Worm (Caenorhabditis elegans) whole organism, mixed stage, embryonic: ENCODE measurements around the gene crn-6.

Experiments
- M03D4.4 ChIP-seq: sonication (generic microtip); optimal IDR thresholded peaks from 2 replicates; lab custom pipeline; 2017; ENCODE audit warnings: mild to moderate bottlenecking, missing genetic modification characterization, missing compliant biosample characterization
- bed-3 ChIP-seq: fragments of 200-800 bp; sonication (Bioruptor generic); optimal IDR thresholded peaks from 3 replicates; lab custom pipeline; 2018; ENCODE audit warnings: mild to moderate bottlenecking, missing genetic modification characterization, moderate library complexity, missing compliant biosample characterization
- blmp-1 ChIP-seq: fragments of 150-350 bp; optimal IDR thresholded peaks from 2 replicates; lab custom pipeline; 2014; ENCODE audit warnings: missing biosample characterization, missing genetic modification characterization
- ceh-39 ChIP-seq: fragments of 150-350 bp; optimal IDR thresholded peaks from 2 replicates; lab custom pipeline; 2014; ENCODE audit warnings: missing biosample characterization, missing genetic modification characterization
- ceh-43 ChIP-seq: fragments of 200-800 bp; sonication (Bioruptor generic); optimal IDR thresholded peaks from 2 replicates; lab custom pipeline; 2018; ENCODE audit warnings: mild to moderate bottlenecking, missing genetic modification characterization, moderate library complexity, missing compliant biosample characterization
- ceh-83 ChIP-seq: fragments of 200-800 bp; sonication (Bioruptor generic); optimal IDR thresholded peaks from 2 replicates; lab custom pipeline; 2018; ENCODE audit warnings: mild to moderate bottlenecking, missing genetic modification characterization, missing compliant biosample characterization
- ces-1 ChIP-seq: fragments of 150-350 bp; optimal IDR thresholded peaks from 2 replicates; lab custom pipeline; 2014; ENCODE audit warnings: missing biosample characterization, missing genetic modification reagents, missing genetic modification characterization
- cnd-1 ChIP-seq: fragments of 200-800 bp; sonication (Bioruptor generic); optimal IDR thresholded peaks from 2 replicates; lab custom pipeline; 2018; ENCODE audit warnings: mild to moderate bottlenecking, missing genetic modification characterization, missing compliant biosample characterization
- elt-1 ChIP-seq: sonication (generic microtip); optimal IDR thresholded peaks from 2 replicates; lab custom pipeline; 2017; ENCODE audit warnings: missing genetic modification characterization, mild to moderate bottlenecking, missing compliant biosample characterization, antibody characterized with exemption, moderate library complexity, borderline replicate concordance; ENCODE audit not compliant: insufficient read depth
- elt-3 ChIP-seq: fragments of 150-350 bp; optimal IDR thresholded peaks from 2 replicates; lab custom pipeline; 2014; ENCODE audit warnings: missing biosample characterization, missing genetic modification characterization
- flh-1 ChIP-seq: fragments of 200-800 bp; sonication (Bioruptor generic); optimal IDR thresholded peaks from 2 replicates; lab custom pipeline; 2018; ENCODE audit warnings: mild to moderate bottlenecking, missing genetic modification characterization, moderate library complexity, missing compliant biosample characterization
- ham-2 ChIP-seq: fragments of 200-800 bp; sonication (Bioruptor generic); optimal IDR thresholded peaks from 2 replicates; lab custom pipeline; 2018; ENCODE audit warnings: mild to moderate bottlenecking, missing genetic modification characterization, missing compliant biosample characterization
- hlh-1 ChIP-seq: fragments of 150-350 bp; optimal IDR thresholded peaks from 2 replicates; lab custom pipeline; 2014; ENCODE audit warnings: missing biosample characterization, missing genetic modification reagents, missing genetic modification characterization
- lin-13 ChIP-seq: fragments of 150-350 bp; optimal IDR thresholded peaks from 2 replicates; lab custom pipeline; 2014; ENCODE audit warnings: missing biosample characterization, missing genetic modification characterization
- lin-32 ChIP-seq: fragments of 200-800 bp; sonication (Bioruptor generic); optimal IDR thresholded peaks from 2 replicates; lab custom pipeline; 2018; ENCODE audit warnings: mild to moderate bottlenecking, missing genetic modification characterization, missing compliant biosample characterization
- lsy-2 ChIP-seq: fragments of 150-350 bp; optimal IDR thresholded peaks from 2 replicates; lab custom pipeline; 2014; ENCODE audit warnings: missing biosample characterization, missing genetic modification characterization
- mab-5 ChIP-seq: fragments of 150-350 bp; optimal IDR thresholded peaks from 2 replicates; lab custom pipeline; 2014; ENCODE audit warnings: missing biosample characterization, missing genetic modification characterization
- mep-1 ChIP-seq: fragments of 150-350 bp; optimal IDR thresholded peaks from 2 replicates; lab custom pipeline; 2017; ENCODE audit warnings: missing biosample characterization, missing genetic modification reagents, missing genetic modification characterization, inconsistent platforms
- mls-2 ChIP-seq: sonication (generic microtip); optimal IDR thresholded peaks from 2 replicates; lab custom pipeline; 2016; ENCODE audit warnings: mild to moderate bottlenecking, missing genetic modification characterization, moderate library complexity, missing compliant biosample characterization
- nhr-12 ChIP-seq: fragments of 150-350 bp; optimal IDR thresholded peaks from 2 replicates; lab custom pipeline; 2014; ENCODE audit warnings: missing biosample characterization, missing genetic modification characterization
- nhr-237 ChIP-seq: fragments of 150-350 bp; optimal IDR thresholded peaks from 2 replicates; lab custom pipeline; 2014; ENCODE audit warnings: missing biosample characterization, missing genetic modification characterization
- nhr-28 ChIP-seq: fragments of 150-350 bp; optimal IDR thresholded peaks from 2 replicates; lab custom pipeline; 2014; ENCODE audit warnings: missing biosample characterization, missing genetic modification characterization
- nhr-76 ChIP-seq: sonication (generic microtip); optimal IDR thresholded peaks from 2 replicates; lab custom pipeline; 2017; ENCODE audit warnings: missing biosample characterization, missing genetic modification characterization
- pha-4 ChIP-seq: fragments of 150-350 bp; optimal IDR thresholded peaks from 2 replicates; lab custom pipeline; 2018; ENCODE audit warnings: missing biosample characterization, missing genetic modification reagents, missing genetic modification characterization
- sem-2 ChIP-seq: fragments of 200-800 bp; sonication (Bioruptor generic); optimal IDR thresholded peaks from 2 replicates; lab custom pipeline; 2018; ENCODE audit warnings: mild to moderate bottlenecking, missing genetic modification characterization, missing compliant biosample characterization
- snpc-4 ChIP-seq: fragments of 150-350 bp; optimal IDR thresholded peaks from 2 replicates; lab custom pipeline; 2014; ENCODE audit warnings: missing biosample characterization, missing genetic modification characterization
- tbx-8 ChIP-seq: fragments of 200-800 bp; sonication (Bioruptor generic); optimal IDR thresholded peaks from 2 replicates; lab custom pipeline; 2018; ENCODE audit warnings: mild to moderate bottlenecking, missing genetic modification characterization, moderate library complexity, missing compliant biosample characterization
- unc-120 ChIP-seq: sonication (generic microtip); optimal IDR thresholded peaks from 2 replicates; lab custom pipeline; 2017; ENCODE audit warnings: missing genetic modification characterization, missing compliant biosample characterization; ENCODE audit not compliant: poor library complexity, severe bottlenecking
- unc-39 ChIP-seq: fragments of 150-350 bp; optimal IDR thresholded peaks from 2 replicates; lab custom pipeline; 2014; ENCODE audit warnings: missing biosample characterization, missing genetic modification characterization
- unc-62 ChIP-seq: fragments of 150-350 bp; optimal IDR thresholded peaks from 2 replicates; lab custom pipeline; 2014; ENCODE audit warnings: missing biosample characterization, missing genetic modification reagents, missing genetic modification characterization
- zip-8 ChIP-seq: fragments of 150-350 bp; optimal IDR thresholded peaks from 2 replicates; lab custom pipeline; 2014; ENCODE audit warnings: missing biosample characterization, missing genetic modification characterization

Gene crn-6

DNA sequence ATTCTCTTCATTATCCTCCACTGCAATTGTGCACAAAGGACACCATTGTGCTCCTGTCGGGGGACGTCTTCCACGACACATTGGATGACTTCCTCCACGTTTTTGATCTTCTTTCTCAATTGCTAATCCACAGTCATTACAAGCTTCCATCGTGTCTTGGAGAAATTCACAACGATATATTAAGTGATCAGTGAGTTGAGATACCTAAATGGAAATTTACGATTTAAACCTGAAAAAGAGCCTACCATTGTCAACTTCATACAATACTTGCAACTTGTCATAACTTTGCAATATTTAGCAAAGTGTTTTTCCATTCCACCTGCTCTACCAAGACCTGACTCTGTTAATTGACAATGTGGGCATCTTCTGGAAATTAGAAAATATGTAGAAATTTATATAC is 39.2 kb upstream of the crn-6 start:
- TF ChIP-seq unc-39 (tag; lab: Kevin White, UChicago) (no peak), ham-2 (GFP tag; lab: Kevin White, UChicago) (no peak), ceh-43 (GFP tag; lab: Kevin White, UChicago) (no peak), mls-2 (no peak), mep-1 (tag; lab: Kevin White, UChicago) (no peak), lin-13 (tag; lab: Kevin White, UChicago) (no peak), snpc-4 (tag; lab: Kevin White, UChicago) (no peak), bed-3 (no peak), elt-3 (tag; lab: Kevin White, UChicago) (no peak), M03D4.4 (tag; lab: Kevin White, UChicago) (no peak), blmp-1 (no peak), hlh-1 (no peak), ceh-83 (GFP tag; lab: Kevin White, UChicago) (no peak), pha-4 (no peak), unc-62 (GFP tag; lab: Kevin White, UChicago) (no peak), ceh-39 (tag; lab: Kevin White, UChicago) (no peak), sem-2 (no peak), lin-32 (GFP tag; lab: Kevin White, UChicago) (no peak)

ce11 chrIII:9328732-9329131 is 38.3 kb upstream of the crn-6 start:
- TF ChIP-seq unc-62 (GFP tag; lab: Kevin White, UChicago) (peak; percentile 94), elt-3 (tag; lab: Kevin White, UChicago) (no peak), sem-2 (no peak), hlh-1 (peak; percentile 76), lsy-2 (tag; lab: Kevin White, UChicago) (no peak), pha-4 (no peak), nhr-76 (tag; lab: Kevin White, UChicago) (no peak)
- TF ChIP-seq, all 35 proteins: peak for 2

ce11 chrIII:9329266-9329665 is 37.8 kb upstream of the crn-6 start, which contains the start of gene C40H1.3:
Gene C40H1.3 (minus strand): TSS chrIII:9329366.
- TF ChIP-seq mls-2: no peak
- TF ChIP-seq nhr-237 (tag; lab: Kevin White, UChicago): no peak
- no peak for TF ChIP-seq tbx-8 (GFP tag; lab: Kevin White, UChicago)
- TF ChIP-seq flh-1 (GFP tag; lab: Kevin White, UChicago): no peak
- no peak for TF ChIP-seq cnd-1 (tag; lab: Kevin White, UChicago)
- no peak for TF ChIP-seq unc-62 (GFP tag; lab: Kevin White, UChicago)
- no peak for TF ChIP-seq lsy-2 (tag; lab: Kevin White, UChicago)
- TF ChIP-seq nhr-76 (tag; lab: Kevin White, UChicago): no peak
- TF ChIP-seq lin-13 (tag; lab: Kevin White, UChicago): no peak
- TF ChIP-seq ceh-83 (GFP tag; lab: Kevin White, UChicago): no peak
- TF ChIP-seq unc-120: no peak
- TF ChIP-seq pha-4: no peak
- TF ChIP-seq nhr-12 (tag; lab: Kevin White, UChicago): no peak

ce11 chrIII:9329790-9330366 is 37.2 kb upstream of the crn-6 start, which contains the start of gene ttr-5:
Gene ttr-5 (plus strand): TSS chrIII:9330316.
- TF ChIP-seq blmp-1 (no peak), ham-2 (GFP tag; lab: Kevin White, UChicago) (no peak), cnd-1 (tag; lab: Kevin White, UChicago) (no peak), bed-3 (no peak), M03D4.4 (tag; lab: Kevin White, UChicago) (no peak), elt-1 (tag; lab: Kevin White, UChicago) (no peak), lin-13 (tag; lab: Kevin White, UChicago) (no peak), tbx-8 (GFP tag; lab: Kevin White, UChicago) (no peak), mab-5 (tag; lab: Kevin White, UChicago) (no peak), zip-8 (tag; lab: Kevin White, UChicago) (no peak), mep-1 (tag; lab: Kevin White, UChicago) (no peak), nhr-28 (tag; lab: Kevin White, UChicago) (no peak), nhr-12 (tag; lab: Kevin White, UChicago) (no peak)

- TF ChIP-seq lsy-2 (tag; lab: Kevin White, UChicago) (no peak), tbx-8 (GFP tag; lab: Kevin White, UChicago) (no peak), ces-1 (GFP tag; lab: Kevin White, UChicago) (peak; percentile 32), ceh-39 (tag; lab: Kevin White, UChicago) (no peak), snpc-4 (tag; lab: Kevin White, UChicago) (no peak)
- TF ChIP-seq, all 35 proteins: peak for 1
Measured at ce11 chrIII:9331084-9331564, 35.9 kb upstream of the crn-6 start, which contains the start of gene ufc-1. Gene ufc-1 (plus strand): TSS chrIII:9331514.
